Worm (Caenorhabditis elegans): ENCODE measurements around the gene ztf-8.

ce11 chrIII:5310940-5311339, 37.7 kb upstream of the ztf-8 start, which contains the start of gene pqe-1:
- TF ChIP-seq Y116A8C.19 (tag; optimal IDR thresholded peaks at IDR 0.05; ENCODE audit: borderline replicate concordance) (no peak), ztf-4 (tag; optimal IDR thresholded peaks at IDR 0.05) (no peak)
